Worm (Caenorhabditis elegans) whole organism, young adult: Measurements from ENCODE around the gene pix-1.

Experiments
- F52B5.7 ChIP-seq: sonication (generic microtip); optimal IDR thresholded peaks from 2 replicates; lab custom pipeline; 2016; ENCODE audit warnings: mild to moderate bottlenecking, missing genetic modification characterization, missing compliant biosample characterization
- T07F8.4 ChIP-seq: sonication (generic microtip); optimal IDR thresholded peaks from 2 replicates; lab custom pipeline; 2016; ENCODE audit warnings: mild to moderate bottlenecking, missing genetic modification characterization, moderate library complexity, missing compliant biosample characterization
- aptf-2 ChIP-seq: fragments of 200-800 bp; sonication (Bioruptor generic); conservative IDR thresholded peaks from 2 replicates; pipeline ENCODE4 v1.3.6; 2022; ENCODE audit warnings: missing genetic modification reagents, missing genetic modification characterization, missing compliant biosample characterization
- dpl-1 ChIP-seq: fragments of 150-350 bp; optimal IDR thresholded peaks from 2 replicates; lab custom pipeline; 2014; ENCODE audit warnings: missing biosample characterization, missing genetic modification reagents, missing genetic modification characterization
- him-1 ChIP-seq: sonication (generic microtip); optimal IDR thresholded peaks from 2 replicates; lab custom pipeline; 2016; ENCODE audit warnings: missing genotype, missing genetic modification reagents, missing genetic modification characterization, missing compliant biosample characterization
- madf-3 ChIP-seq: fragments of 200-800 bp; sonication (Bioruptor generic); IDR thresholded peaks from 2 replicates; pipeline ENCODE4 v1.3.6; 2022; ENCODE audit warnings: missing genetic modification reagents, missing genetic modification characterization, missing compliant biosample characterization
- nfya-1 ChIP-seq: sonication (generic microtip); optimal IDR thresholded peaks from 2 replicates; lab custom pipeline; 2017; ENCODE audit warnings: antibody characterized with exemption, missing compliant biosample characterization, missing genetic modification characterization, borderline replicate concordance; ENCODE audit not compliant: insufficient read depth
- pbrm-1 ChIP-seq: fragments of 200-800 bp; sonication (Bioruptor generic); IDR thresholded peaks from 2 replicates; pipeline ENCODE4 v1.3.6; 2022; ENCODE audit warnings: missing genetic modification reagents, missing genetic modification characterization, missing compliant biosample characterization
- rec-8 ChIP-seq, 2 experiments: sonication (generic microtip); optimal IDR thresholded peaks; 2 replicates each; lab custom pipeline; 2016; ENCODE audit warnings: mild to moderate bottlenecking in 2 of 2, missing genetic modification characterization in 2 of 2, missing genetic modification reagents in 2 of 2, missing genotype in 2 of 2, missing biosample characterization in 1 of 2, missing compliant biosample characterization in 1 of 2, moderate library complexity in 1 of 2
- unc-130 ChIP-seq: sonication (generic microtip); optimal IDR thresholded peaks from 2 replicates; lab custom pipeline; 2016; ENCODE audit warnings: missing genetic modification reagents, missing genetic modification characterization, missing compliant biosample characterization
- unc-62 ChIP-seq: fragments of 150-350 bp; optimal IDR thresholded peaks from 2 replicates; lab custom pipeline; 2014; ENCODE audit warnings: missing biosample characterization, missing genetic modification reagents, missing genetic modification characterization
- ztf-22 ChIP-seq: fragments of 200-800 bp; sonication (Bioruptor generic); optimal IDR thresholded peaks from 2 replicates; lab custom pipeline; 2018; ENCODE audit warnings: mild to moderate bottlenecking, missing genetic modification characterization, moderate library complexity, missing compliant biosample characterization
- ztf-25 ChIP-seq: fragments of 200-800 bp; sonication (Bioruptor generic); IDR thresholded peaks from 2 replicates; pipeline ENCODE4 v1.3.6; 2022; ENCODE audit warnings: missing genetic modification reagents, missing genetic modification characterization, missing compliant biosample characterization

- TF ChIP-seq ztf-25 (GFP tag; lab: Robert Waterston, UW) (no peak), madf-3 (GFP tag; lab: Robert Waterston, UW) (no peak), ztf-22 (GFP tag; lab: Kevin White, UChicago) (no peak), unc-62 (GFP tag; lab: Kevin White, UChicago) (no peak), him-1 (tag; lab: Kevin White, UChicago) (no peak), aptf-2 (no peak), rec-8 (tag; optimal IDR thresholded peaks at IDR 0.05; lab: Kevin White, UChicago) (no peak), nfya-1 (tag; lab: Kevin White, UChicago) (no peak), dpl-1 (GFP tag; lab: Kevin White, UChicago) (no peak), F52B5.7 (tag; lab: Kevin White, UChicago) (no peak), pbrm-1 (GFP tag; lab: Robert Waterston, UW) (no peak), unc-130 (GFP tag; lab: Kevin White, UChicago) (no peak), T07F8.4 (no peak)
These were observed 36.8 kb upstream of the pix-1 start for ce11 chrX:13690333-13690732.
